Worm (Caenorhabditis elegans) whole organism, L2 larva: Measurements from ENCODE around the gene F09G2.1.

Experiments used
- C34F6.9 ChIP-seq: fragments of 150-350 bp; optimal IDR thresholded peaks from 2 replicates; lab custom pipeline; 2014; ENCODE audit warnings: missing biosample characterization, missing genetic modification characterization
- R02D3.7 ChIP-seq: fragments of 150-350 bp; optimal IDR thresholded peaks from 2 replicates; lab custom pipeline; 2014; ENCODE audit warnings: missing biosample characterization, missing genetic modification characterization
- ZK546.5 ChIP-seq: sonication (generic microtip); optimal IDR thresholded peaks from 2 replicates; lab custom pipeline; 2017; ENCODE audit warnings: missing biosample characterization, missing genetic modification characterization
- aly-2 ChIP-seq: fragments of 150-350 bp; optimal IDR thresholded peaks from 2 replicates; lab custom pipeline; 2014; ENCODE audit warnings: missing biosample characterization, missing genetic modification characterization
- ama-1 ChIP-seq: fragments of 150-350 bp; optimal IDR thresholded peaks from 2 replicates; lab custom pipeline; 2018; ENCODE audit warnings: inconsistent platforms
- blmp-1 ChIP-seq: sonication (generic microtip); optimal IDR thresholded peaks from 2 replicates; lab custom pipeline; 2017; ENCODE audit warnings: missing genetic modification characterization, mild to moderate bottlenecking, missing compliant biosample characterization, antibody characterized with exemption, moderate library complexity; ENCODE audit not compliant: insufficient read depth
- ceh-16 ChIP-seq: fragments of 150-350 bp; optimal IDR thresholded peaks from 2 replicates; lab custom pipeline; 2014; ENCODE audit warnings: missing biosample characterization, missing genetic modification characterization
- ceh-82 ChIP-seq: fragments of 150-350 bp; optimal IDR thresholded peaks from 2 replicates; lab custom pipeline; 2014; ENCODE audit warnings: missing biosample characterization, missing genetic modification characterization
- dmd-4 ChIP-seq: sonication (generic microtip); optimal IDR thresholded peaks from 2 replicates; lab custom pipeline; 2017; ENCODE audit warnings: missing biosample characterization, missing genetic modification characterization
- egl-27 ChIP-seq: sonication (generic microtip); optimal IDR thresholded peaks from 3 replicates; lab custom pipeline; 2017; ENCODE audit warnings: missing biosample characterization, missing genetic modification reagents, missing genetic modification characterization
- elt-1 ChIP-seq: fragments of 150-350 bp; optimal IDR thresholded peaks from 2 replicates; lab custom pipeline; 2014; ENCODE audit warnings: missing biosample characterization, missing genetic modification characterization
- elt-3 ChIP-seq: sonication (generic microtip); optimal IDR thresholded peaks from 2 replicates; lab custom pipeline; 2017; ENCODE audit warnings: missing biosample characterization, missing genetic modification characterization
- fos-1 ChIP-seq: fragments of 150-350 bp; optimal IDR thresholded peaks from 2 replicates; lab custom pipeline; 2014; ENCODE audit warnings: missing biosample characterization, missing genetic modification characterization
- gmeb-1 ChIP-seq: fragments of 150-350 bp; optimal IDR thresholded peaks from 2 replicates; lab custom pipeline; 2014; ENCODE audit warnings: missing biosample characterization, missing genetic modification characterization
- lin-11 ChIP-seq: fragments of 150-350 bp; sonication (generic microtip); optimal IDR thresholded peaks from 2 replicates; lab custom pipeline; 2014; ENCODE audit warnings: missing biosample characterization, missing genetic modification characterization, inconsistent platforms, mixed read lengths
- lsy-2 ChIP-seq, 2 experiments: fragments of 150-350 bp in 1 of 2; sonication (generic microtip) in 1 of 2; optimal IDR thresholded peaks; 2 replicates each; lab custom pipeline; 2014 to 2017; ENCODE audit warnings: missing biosample characterization in 2 of 2, missing genetic modification characterization in 2 of 2
- mdl-1 ChIP-seq, 2 experiments: fragments of 150-350 bp in 1 of 2; sonication (generic microtip) in 1 of 2; optimal IDR thresholded peaks; 2 replicates each; lab custom pipeline; 2017; ENCODE audit warnings: missing biosample characterization in 2 of 2, missing genetic modification characterization in 2 of 2
- nhr-12 ChIP-seq: fragments of 150-350 bp; optimal IDR thresholded peaks from 2 replicates; lab custom pipeline; 2014; ENCODE audit warnings: missing biosample characterization, missing genetic modification characterization
- nhr-129 ChIP-seq: fragments of 150-350 bp; optimal IDR thresholded peaks from 2 replicates; lab custom pipeline; 2014; ENCODE audit warnings: missing biosample characterization, missing genetic modification characterization
- nhr-21 ChIP-seq: fragments of 150-350 bp; optimal IDR thresholded peaks from 2 replicates; lab custom pipeline; 2014; ENCODE audit warnings: missing biosample characterization, missing genetic modification characterization
- nhr-237 ChIP-seq: fragments of 150-350 bp; optimal IDR thresholded peaks from 2 replicates; lab custom pipeline; 2014; ENCODE audit warnings: missing biosample characterization, missing genetic modification characterization
- nhr-6 ChIP-seq: fragments of 150-350 bp; optimal IDR thresholded peaks from 2 replicates; lab custom pipeline; 2014; ENCODE audit warnings: missing biosample characterization, missing genetic modification characterization
- nhr-77 ChIP-seq: fragments of 150-350 bp; optimal IDR thresholded peaks from 2 replicates; lab custom pipeline; 2014; ENCODE audit warnings: missing biosample characterization, missing genetic modification characterization
- peb-1 ChIP-seq: fragments of 150-350 bp; optimal IDR thresholded peaks from 2 replicates; lab custom pipeline; 2014; ENCODE audit warnings: missing biosample characterization, missing genetic modification characterization
- sem-4 ChIP-seq: fragments of 150-350 bp; optimal IDR thresholded peaks from 2 replicates; lab custom pipeline; 2014; ENCODE audit warnings: missing biosample characterization, missing genetic modification reagents, missing genetic modification characterization
- skn-1 ChIP-seq: sonication (generic microtip); optimal IDR thresholded peaks from 2 replicates; lab custom pipeline; 2017; ENCODE audit warnings: missing biosample characterization, missing genetic modification characterization
- sma-9 ChIP-seq, 2 experiments: fragments of 150-350 bp in 1 of 2; sonication (generic microtip) in 1 of 2; optimal IDR thresholded peaks; 2 replicates each; lab custom pipeline; 2014 to 2016; ENCODE audit warnings: missing genetic modification characterization in 2 of 2, mild to moderate bottlenecking in 1 of 2, missing biosample characterization in 1 of 2, missing compliant biosample characterization in 1 of 2, missing genetic modification reagents in 1 of 2, moderate library complexity in 1 of 2
- snpc-4 ChIP-seq: fragments of 150-350 bp; optimal IDR thresholded peaks from 2 replicates; lab custom pipeline; 2014; ENCODE audit warnings: missing biosample characterization, missing genetic modification characterization
- unc-39 ChIP-seq: fragments of 150-350 bp; optimal IDR thresholded peaks from 2 replicates; lab custom pipeline; 2014; ENCODE audit warnings: missing biosample characterization, missing genetic modification characterization
- unc-55 ChIP-seq: fragments of 150-350 bp; sonication (generic microtip); optimal IDR thresholded peaks from 3 replicates; lab custom pipeline; 2014; ENCODE audit warnings: missing biosample characterization, missing genetic modification reagents, missing genetic modification characterization
- unc-62 ChIP-seq: fragments of 150-350 bp; optimal IDR thresholded peaks from 2 replicates; lab custom pipeline; 2014; ENCODE audit warnings: missing biosample characterization, missing genetic modification reagents, missing genetic modification characterization
- zag-1 ChIP-seq: fragments of 150-350 bp; optimal IDR thresholded peaks from 2 replicates; lab custom pipeline; 2014; ENCODE audit warnings: missing biosample characterization, missing genetic modification characterization
- ztf-1 ChIP-seq: fragments of 200-800 bp; sonication (Bioruptor generic); conservative IDR thresholded peaks from 2 replicates; pipeline ENCODE4 v1.3.6; 2022; ENCODE audit warnings: missing genetic modification characterization, missing compliant biosample characterization
- ztf-11 ChIP-seq: sonication (generic microtip); optimal IDR thresholded peaks from 2 replicates; lab custom pipeline; 2017; ENCODE audit warnings: missing biosample characterization, missing genetic modification characterization

Gene F09G2.1

DNA sequence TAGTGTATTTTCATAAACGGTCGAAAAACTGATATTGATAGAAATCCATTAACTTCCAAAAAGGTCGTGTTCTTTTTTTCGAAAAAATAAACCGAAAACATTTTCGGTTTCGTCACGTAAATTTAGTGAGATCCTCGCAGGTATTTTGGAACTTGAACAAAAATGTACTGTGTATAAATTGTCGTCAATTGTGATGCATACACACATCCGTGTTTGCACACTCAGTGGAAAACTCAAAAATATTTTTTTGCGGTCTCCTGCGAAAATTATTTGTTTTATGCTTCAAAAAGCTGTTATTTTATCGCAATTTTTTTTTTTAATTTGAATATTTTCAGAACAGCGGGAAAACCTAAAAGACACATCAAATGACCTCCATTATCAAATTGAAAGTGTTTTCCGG, 21.2 kb upstream of the F09G2.1 start, which contains the start of gene cpsf-2:
Gene cpsf-2, plus strand, starts transcription at position 330 of the 400 bp plus-strand sequence.
- peak; percentile 36 for TF ChIP-seq unc-55 (GFP tag; lab: Kevin White, UChicago)
- TF ChIP-seq dmd-4: no peak
- TF ChIP-seq ceh-82 (tag; lab: Kevin White, UChicago): no peak
- TF ChIP-seq peb-1 (tag; lab: Kevin White, UChicago): no peak
- TF ChIP-seq lsy-2 (tag; optimal IDR thresholded peaks at IDR 0.05; lab: Kevin White, UChicago): peak in 1 of 2 experiments; percentile 25
- TF ChIP-seq C34F6.9 (tag; lab: Kevin White, UChicago): peak; percentile 28

DNA sequence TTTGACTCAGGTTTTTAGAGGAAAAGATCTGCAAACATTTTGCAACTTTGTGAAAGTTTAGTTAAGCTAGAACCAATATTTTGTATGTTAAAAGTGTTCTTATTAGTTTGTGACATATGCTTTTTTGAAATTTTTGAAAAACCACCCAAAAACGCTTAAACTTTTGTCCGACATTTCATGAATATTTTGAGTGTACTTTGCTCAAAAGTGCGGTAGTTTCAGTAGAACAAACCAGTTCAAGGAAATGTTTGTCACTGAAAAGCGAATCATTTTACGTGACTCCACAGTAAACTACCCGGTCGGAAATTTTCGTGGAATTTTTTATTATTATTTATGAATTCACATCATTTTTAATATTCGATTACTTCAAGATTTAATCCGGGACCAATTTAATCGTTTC, 15.5 kb upstream of the F09G2.1 start, which contains the start of gene pitr-5:
Gene pitr-5, plus strand, starts transcription at position 301 of the 400 bp plus-strand sequence.
- TF ChIP-seq unc-55 (GFP tag; lab: Kevin White, UChicago) (no peak), zag-1 (tag; lab: Kevin White, UChicago) (no peak), sem-4 (no peak), ztf-11 (tag; lab: Kevin White, UChicago) (no peak), fos-1 (tag; lab: Kevin White, UChicago) (no peak), egl-27 (tag; lab: Kevin White, UChicago) (no peak), blmp-1 (tag; lab: Kevin White, UChicago) (no peak), unc-62 (GFP tag; lab: Kevin White, UChicago) (no peak), ceh-16 (tag; lab: Kevin White, UChicago) (no peak), elt-3 (tag; lab: Kevin White, UChicago) (no peak), skn-1 (no peak), dmd-4 (no peak)

DNA sequence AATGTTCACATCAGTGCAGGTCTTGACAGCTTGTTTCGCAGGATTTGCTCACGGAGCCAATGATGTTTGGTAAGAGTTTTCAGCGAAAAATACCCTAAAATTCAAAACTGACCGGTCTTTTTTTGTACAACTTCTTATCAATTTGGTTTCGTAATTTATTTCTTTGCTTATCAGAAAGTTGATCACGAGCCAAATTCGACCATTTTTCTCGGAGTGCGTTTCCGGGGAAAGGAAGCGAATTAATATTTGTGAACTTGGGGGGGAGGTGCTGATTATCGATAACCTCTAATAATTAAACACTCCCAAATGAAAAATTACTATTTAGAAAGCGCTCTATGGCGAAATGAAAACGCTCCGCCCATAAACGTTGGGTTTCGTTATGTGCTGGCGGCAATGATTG, 13.4 kb upstream of the F09G2.1 start:
- TF ChIP-seq gmeb-1 (tag; lab: Kevin White, UChicago) (peak; percentile 43), aly-2 (tag; lab: Kevin White, UChicago) (no peak), fos-1 (tag; lab: Kevin White, UChicago) (peak; percentile 81), sma-9 (GFP tag; optimal IDR thresholded peaks at IDR 0.05; lab: Kevin White, UChicago) (peak; percentile 10), sma-9 (tag; optimal IDR thresholded peaks at IDR 0.05; lab: Kevin White, UChicago) (no peak)

DNA sequence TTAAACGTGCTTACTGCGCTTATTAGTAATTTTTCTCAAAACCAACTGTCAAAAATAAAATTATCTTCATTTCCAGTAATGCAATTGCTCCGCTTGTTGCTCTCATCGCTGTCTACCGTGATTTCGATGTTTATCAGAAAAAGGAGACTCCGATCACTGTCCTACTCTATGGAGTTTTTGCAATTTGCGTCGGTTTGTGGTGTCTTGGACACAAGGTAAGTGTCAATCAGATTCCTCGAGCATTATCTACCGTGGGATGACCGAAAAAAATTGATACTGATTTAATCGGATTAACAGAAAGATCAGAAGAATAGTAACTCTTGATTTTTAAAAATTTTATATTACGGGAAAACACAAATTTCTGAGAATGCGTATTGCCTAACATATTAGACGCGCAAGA, 12.7 kb upstream of the F09G2.1 start:
- no peak for TF ChIP-seq nhr-21 (tag; lab: Kevin White, UChicago)
- no peak for TF ChIP-seq unc-55 (GFP tag; lab: Kevin White, UChicago)
- no peak for TF ChIP-seq nhr-237
- TF ChIP-seq sma-9 (GFP tag; optimal IDR thresholded peaks at IDR 0.05; lab: Kevin White, UChicago): no peak
- no peak for TF ChIP-seq sma-9 (tag; optimal IDR thresholded peaks at IDR 0.05; lab: Kevin White, UChicago)
- TF ChIP-seq lin-11 (tag; lab: Kevin White, UChicago): no peak

DNA sequence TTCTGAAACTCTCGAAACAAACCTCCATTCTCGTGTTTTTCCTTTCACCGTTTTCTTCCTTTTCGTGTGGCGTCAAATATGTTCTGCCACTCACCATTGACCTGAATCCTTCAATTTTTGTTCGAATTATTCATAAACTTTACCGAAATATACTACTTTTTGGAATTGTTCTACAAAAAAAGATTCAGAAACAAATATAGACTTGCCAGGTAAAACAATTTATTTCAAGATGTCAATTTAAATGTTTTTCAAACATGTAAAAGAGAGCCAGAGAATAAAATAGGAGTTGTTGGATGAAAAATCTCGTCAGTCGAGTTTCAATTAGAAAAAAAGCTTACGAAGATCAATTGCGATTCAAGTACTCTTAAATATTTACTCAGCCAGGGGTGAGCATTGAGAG, 6.5 kb upstream of the F09G2.1 start, which contains the start of gene F09G2.8:
Gene F09G2.8, minus strand, starts transcription at position 101 of the 400 bp plus-strand sequence.
- no peak for TF ChIP-seq blmp-1 (tag; lab: Kevin White, UChicago)
- TF ChIP-seq R02D3.7 (tag; lab: Kevin White, UChicago): no peak
- TF ChIP-seq nhr-12 (tag; lab: Kevin White, UChicago): no peak
- TF ChIP-seq ztf-1 (GFP tag; lab: Robert Waterston, UW): no peak
- TF ChIP-seq unc-62 (GFP tag; lab: Kevin White, UChicago): no peak
- no peak for TF ChIP-seq nhr-6 (tag; lab: Kevin White, UChicago)

DNA sequence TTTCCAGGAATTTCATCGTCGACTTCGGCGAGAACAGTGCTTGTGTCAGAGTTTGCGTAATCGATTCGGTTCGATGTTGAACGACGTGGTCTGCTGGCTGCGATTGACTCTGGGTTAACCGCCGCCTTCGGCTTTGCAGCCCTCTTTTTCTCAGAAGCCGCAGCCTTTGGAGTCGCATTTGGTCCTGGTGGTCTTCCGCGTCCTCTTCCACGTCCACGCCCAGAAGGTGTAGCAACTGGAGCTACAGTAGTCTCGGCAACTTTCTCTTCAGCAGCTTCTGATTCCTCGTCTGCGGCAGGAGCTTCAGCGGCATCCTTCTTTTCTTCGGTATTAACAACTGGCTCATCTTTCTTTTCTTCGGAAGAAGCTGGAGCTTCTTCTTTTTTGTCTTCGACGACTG, 5.2 kb upstream of the F09G2.1 start:
- TF ChIP-seq ceh-82 (tag; lab: Kevin White, UChicago) (no peak), C34F6.9 (tag; lab: Kevin White, UChicago) (no peak), ztf-11 (tag; lab: Kevin White, UChicago) (no peak), dmd-4 (no peak), elt-1 (tag; lab: Kevin White, UChicago) (no peak), unc-39 (tag; lab: Kevin White, UChicago) (no peak), zag-1 (tag; lab: Kevin White, UChicago) (no peak), gmeb-1 (tag; lab: Kevin White, UChicago) (no peak), ZK546.5 (no peak), nhr-77 (tag; lab: Kevin White, UChicago) (no peak), elt-3 (tag; lab: Kevin White, UChicago) (no peak), ama-1 (no peak), nhr-12 (tag; lab: Kevin White, UChicago) (no peak), egl-27 (tag; lab: Kevin White, UChicago) (no peak), nhr-129 (no peak), snpc-4 (no peak), mdl-1 (tag; optimal IDR thresholded peaks at IDR 0.05; lab: Kevin White, UChicago) (no peak)
